Fruit fly (Drosophila melanogaster) whole organism, wandering third instar larva: ENCODE measurements around the gene CG32079.

Source experiments
- Hr78 ChIP-seq: fragments of >200 bp; optimal IDR thresholded peaks from 2 replicates; lab custom pipeline; 2017; ENCODE audit warnings: missing biosample characterization, missing genetic modification characterization
- Hr83 ChIP-seq: fragments of 200-300 bp; sonication (Bioruptor generic); optimal IDR thresholded peaks from 2 replicates; lab custom pipeline; 2016; ENCODE audit warnings: missing biosample characterization, mild to moderate bottlenecking, missing genetic modification characterization, moderate library complexity; ENCODE audit not compliant: poor library complexity, severe bottlenecking
- dmrt93B ChIP-seq: fragments of 200-800 bp; sonication (Bioruptor generic); optimal IDR thresholded peaks from 2 replicates; lab custom pipeline; 2018; ENCODE audit warnings: missing biosample characterization, mild to moderate bottlenecking, missing genetic modification characterization
- h ChIP-seq: fragments of 200-800 bp; sonication (Bioruptor generic); optimal IDR thresholded peaks from 3 replicates; lab custom pipeline; 2016; ENCODE audit warnings: missing biosample characterization, mild to moderate bottlenecking, missing genetic modification characterization
- lola ChIP-seq: fragments of >200 bp; optimal IDR thresholded peaks from 2 replicates; lab custom pipeline; 2017; ENCODE audit warnings: missing biosample characterization, missing genetic modification characterization

DNA sequence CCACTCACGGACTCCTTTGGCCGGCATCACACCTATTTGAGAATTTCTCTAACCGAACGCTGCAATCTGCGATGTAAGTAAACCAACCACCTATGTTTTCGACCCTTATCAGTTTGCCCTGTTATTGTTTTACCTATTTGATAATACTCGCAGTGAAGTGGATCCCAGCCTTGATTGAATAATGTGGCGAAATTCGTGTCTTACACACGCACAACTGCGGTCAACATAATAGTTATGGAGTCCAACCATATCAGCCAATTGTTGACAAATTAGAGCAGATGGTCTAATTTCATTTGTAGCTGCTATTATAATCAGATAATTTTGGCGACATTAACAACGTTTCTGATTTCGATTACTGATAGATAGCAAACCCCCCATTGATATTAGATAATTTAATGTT lies 45.7 kb downstream of the CG32079 start:
- TF ChIP-seq dmrt93B: no peak
- no peak for TF ChIP-seq lola (GFP tag; lab: Kevin White, UChicago)
- no peak for TF ChIP-seq Hr83 (GFP tag; lab: Kevin White, UChicago)
- TF ChIP-seq Hr78 (GFP tag; lab: Kevin White, UChicago): no peak
- TF ChIP-seq h (GFP tag; lab: Kevin White, UChicago): no peak
